Worm (Caenorhabditis elegans): ENCODE measurements around the gene Y46G5A.28.

The Y46G5A.28 gene

ce11 chrII:12806602-12807182, 43.5 kb upstream of the Y46G5A.28 start, which contains the start of gene spds-1:
Gene spds-1, plus strand, starts transcription at chrII:12806899.
- peak; percentile 28 for TF ChIP-seq pqm-1 (tag; optimal IDR thresholded peaks at IDR 0.05)
- TF ChIP-seq daf-12 (tag; optimal IDR thresholded peaks at IDR 0.05) = no peak
- TF ChIP-seq elt-1 (tag; optimal IDR thresholded peaks at IDR 0.05) = no peak
- TF ChIP-seq lin-39 (tag; optimal IDR thresholded peaks at IDR 0.05) = no peak
- peak; percentile 59 for TF ChIP-seq elt-2 (tag; optimal IDR thresholded peaks at IDR 0.05)
- no peak for TF ChIP-seq nhr-43 (tag; optimal IDR thresholded peaks at IDR 0.05; ENCODE audit: poor library complexity, severe bottlenecking)
- TF ChIP-seq egl-5 (tag; optimal IDR thresholded peaks at IDR 0.05) = no peak
- no peak for TF ChIP-seq fkh-10 (GFP tag; optimal IDR thresholded peaks at IDR 0.05)
- TF ChIP-seq ztf-11 (tag; optimal IDR thresholded peaks at IDR 0.05) = no peak
- no peak for TF ChIP-seq zag-1 (tag; optimal IDR thresholded peaks at IDR 0.05)

DNA sequence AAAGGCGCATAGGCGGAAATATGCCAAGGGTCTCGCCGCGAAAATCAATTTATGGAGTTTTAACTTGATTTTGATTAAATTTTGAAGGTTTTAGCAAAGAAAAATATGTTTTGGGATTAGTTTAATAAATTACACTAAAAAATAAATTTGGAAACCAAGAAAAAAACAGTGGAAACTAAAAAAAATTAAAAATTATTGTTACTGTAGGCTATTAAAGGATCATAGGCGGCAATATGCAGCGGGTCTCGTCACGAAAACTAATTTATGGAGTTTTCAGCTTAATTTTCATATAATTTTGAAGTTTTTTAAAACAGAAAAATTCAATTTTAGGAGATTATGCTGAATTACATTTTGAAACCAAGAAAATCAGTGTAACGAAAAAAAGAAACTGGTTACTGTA, 41.5 kb upstream of the Y46G5A.28 start:
- TF ChIP-seq egl-27 (tag; optimal IDR thresholded peaks at IDR 0.05) (no peak), egl-5 (tag; optimal IDR thresholded peaks at IDR 0.05) (no peak), ceh-16 (tag; optimal IDR thresholded peaks at IDR 0.05) (no peak), fos-1 (tag; optimal IDR thresholded peaks at IDR 0.05) (no peak), fkh-2 (tag; optimal IDR thresholded peaks at IDR 0.05) (no peak), nhr-23 (tag; optimal IDR thresholded peaks at IDR 0.05) (no peak), zag-1 (tag; optimal IDR thresholded peaks at IDR 0.05) (no peak)

- TF ChIP-seq unc-39 (tag; optimal IDR thresholded peaks at IDR 0.05) (no peak), egl-27 (tag; optimal IDR thresholded peaks at IDR 0.05) (no peak), nhr-43 (tag; optimal IDR thresholded peaks at IDR 0.05; ENCODE audit: poor library complexity, severe bottlenecking) (no peak), nhr-23 (tag; optimal IDR thresholded peaks at IDR 0.05) (no peak), elt-1 (tag; optimal IDR thresholded peaks at IDR 0.05) (no peak), aly-2 (tag; optimal IDR thresholded peaks at IDR 0.05) (no peak), daf-12 (tag; optimal IDR thresholded peaks at IDR 0.05) (no peak), pha-4 (tag; optimal IDR thresholded peaks at IDR 0.05) (no peak), mml-1 (tag; optimal IDR thresholded peaks at IDR 0.05) (no peak), ztf-4 (tag; optimal IDR thresholded peaks at IDR 0.05) (no peak), nhr-237 (tag; optimal IDR thresholded peaks at IDR 0.05) (no peak), zag-1 (tag; optimal IDR thresholded peaks at IDR 0.05) (no peak), fos-1 (tag; optimal IDR thresholded peaks at IDR 0.05) (no peak), nhr-25 (tag; optimal IDR thresholded peaks at IDR 0.05) (no peak), nhr-77 (tag; optimal IDR thresholded peaks at IDR 0.05) (no peak)
These were observed 40.5 kb upstream of the Y46G5A.28 start for ce11 chrII:12809725-12810124.

DNA sequence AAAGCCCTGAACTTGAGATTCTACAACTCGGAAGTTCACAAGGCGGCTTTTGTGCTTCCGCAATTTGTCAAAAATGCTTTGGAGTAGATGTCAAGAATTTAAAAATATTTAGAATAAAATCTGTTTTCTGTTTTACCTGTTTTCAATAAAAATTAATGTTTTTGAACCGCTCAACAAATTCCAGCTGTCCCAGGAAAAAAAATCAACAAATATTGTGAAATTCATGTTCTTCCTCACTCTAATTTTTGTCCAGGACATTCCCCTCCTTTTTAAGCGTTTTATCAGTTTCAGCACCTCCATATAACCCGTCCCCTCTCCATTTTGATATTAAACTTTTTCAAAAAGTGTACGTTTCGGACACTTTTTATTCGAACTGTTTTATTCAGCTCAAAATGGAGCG, 39.5 kb upstream of the Y46G5A.28 start, which contains the start of gene Y46G5A.20:
Gene Y46G5A.20, plus strand, starts transcription at position 301 of the 400 bp plus-strand sequence.
- TF ChIP-seq elt-2 (tag; optimal IDR thresholded peaks at IDR 0.05) (peak; percentile 9), pha-4 (tag; optimal IDR thresholded peaks at IDR 0.05) (peak; percentile 14), unc-39 (tag; optimal IDR thresholded peaks at IDR 0.05) (no peak), pqm-1 (tag; optimal IDR thresholded peaks at IDR 0.05) (peak; percentile 5)

DNA sequence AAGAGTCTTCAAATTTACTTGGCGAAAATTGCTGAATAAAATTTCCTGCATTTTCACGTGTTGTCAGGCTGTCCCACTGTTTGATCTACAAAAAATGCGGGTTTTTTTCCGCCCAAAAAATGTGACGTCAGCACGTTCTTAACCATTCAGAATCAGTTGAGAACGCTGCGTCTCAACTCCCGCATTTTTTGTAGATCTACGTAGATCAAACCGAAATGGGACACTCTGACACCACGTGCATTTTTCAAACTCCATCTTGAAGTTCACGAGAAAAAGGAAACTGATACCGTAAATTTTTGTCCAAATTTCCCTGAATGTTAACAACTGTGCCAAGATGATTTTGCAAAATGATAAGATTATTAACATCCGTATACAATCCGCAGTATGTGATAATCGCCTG, 37.0 kb upstream of the Y46G5A.28 start:
- TF ChIP-seq ama-1 (optimal IDR thresholded peaks at IDR 0.05) (no peak), daf-12 (tag; optimal IDR thresholded peaks at IDR 0.05) (no peak), pha-4 (tag; optimal IDR thresholded peaks at IDR 0.05) (no peak), fos-1 (tag; optimal IDR thresholded peaks at IDR 0.05) (no peak), ztf-11 (tag; optimal IDR thresholded peaks at IDR 0.05) (no peak), fkh-10 (GFP tag; optimal IDR thresholded peaks at IDR 0.05) (no peak), nhr-43 (tag; optimal IDR thresholded peaks at IDR 0.05; ENCODE audit: poor library complexity, severe bottlenecking) (no peak), egl-27 (tag; optimal IDR thresholded peaks at IDR 0.05) (no peak), ceh-16 (tag; optimal IDR thresholded peaks at IDR 0.05) (no peak), jun-1 (tag; optimal IDR thresholded peaks at IDR 0.05) (no peak), nhr-11 (tag; optimal IDR thresholded peaks at IDR 0.05) (no peak), nhr-28 (tag; optimal IDR thresholded peaks at IDR 0.05) (no peak), aly-2 (tag; optimal IDR thresholded peaks at IDR 0.05) (no peak), snpc-4 (tag; optimal IDR thresholded peaks at IDR 0.05) (no peak), fkh-2 (tag; optimal IDR thresholded peaks at IDR 0.05) (no peak), nhr-76 (tag; optimal IDR thresholded peaks at IDR 0.05) (no peak), hmg-11 (tag; optimal IDR thresholded peaks at IDR 0.05) (no peak)

All from whole organism, L3 larva.